Fruit fly (Drosophila melanogaster): ENCODE measurements around the gene CG33700.

dm6 chr3L:9466595-9466994 lies 58.7 kb downstream of the CG33700 start:
- TF ChIP-seq fd96Cb (tag; optimal IDR thresholded peaks at IDR 0.05) (no peak), Hmr (GFP tag; optimal IDR thresholded peaks at IDR 0.05) (peak; percentile 32), CG12236 (GFP tag; optimal IDR thresholded peaks at IDR 0.05) (no peak)

All from whole organism, embryonic.